Fruit fly (Drosophila melanogaster): Measurements from ENCODE around the gene CG18508.

DNA sequence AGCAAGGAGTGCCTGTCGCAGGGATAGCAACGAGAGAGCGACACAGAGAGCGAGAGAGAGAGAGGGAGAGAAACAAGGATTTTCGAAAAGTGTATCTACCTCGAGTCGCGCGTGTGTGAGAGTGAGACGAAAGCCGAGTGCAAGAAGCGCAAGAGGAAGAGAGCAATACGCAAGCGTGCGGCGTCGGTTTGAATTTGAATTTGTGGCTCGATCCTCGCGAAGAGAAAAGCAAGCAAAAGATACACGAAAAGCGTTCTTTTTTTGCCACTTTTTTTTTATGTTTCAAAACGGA lies 37.9 kb downstream of the CG18508 start:
- TF ChIP-seq EcR (GFP tag; optimal IDR thresholded peaks at IDR 0.05) (no peak), CG4496 (GFP tag; IDR thresholded peaks at IDR 0.05) (no peak), Pif1B (GFP tag; optimal IDR thresholded peaks at IDR 0.05) (no peak), gl (tag; optimal IDR thresholded peaks at IDR 0.05) (no peak), CG14655 (GFP tag; optimal IDR thresholded peaks at IDR 0.05) (no peak), CG15710 (tag; optimal IDR thresholded peaks at IDR 0.05) (no peak), CG8301 (tag; optimal IDR thresholded peaks at IDR 0.05) (no peak), CG34367 (tag; optimal IDR thresholded peaks at IDR 0.05) (no peak), fd96Ca (GFP tag; IDR thresholded peaks at IDR 0.05) (no peak), rn (GFP tag; IDR thresholded peaks at IDR 0.05) (no peak), D1 (tag; optimal IDR thresholded peaks at IDR 0.05) (no peak)
